Fruit fly (Drosophila melanogaster) whole organism, pupa: Measurements from ENCODE around the gene Sbp2.
A peak's percentile ranks its signal among the peaks of the same experiment; 100 is the strongest.

ENCODE experiments used
- CG10348 ChIP-seq: fragments of 200-800 bp; sonication (Bioruptor generic); IDR thresholded peaks from 2 replicates; pipeline ENCODE4 v1.3.6; 2022; ENCODE audit warnings: missing biosample characterization, missing genetic modification characterization
- CG12605 ChIP-seq: fragments of 200-800 bp; sonication (Bioruptor generic); IDR thresholded peaks from 2 replicates; pipeline ENCODE4 v1.3.6; 2022; ENCODE audit warnings: missing biosample characterization, missing genetic modification characterization
- CG13204 ChIP-seq: fragments of 200-800 bp; sonication (Bioruptor generic); optimal IDR thresholded peaks from 2 replicates; lab custom pipeline; 2018; ENCODE audit warnings: missing biosample characterization, mild to moderate bottlenecking, missing genetic modification characterization, moderate library complexity
- CG14655 ChIP-seq: fragments of 200-800 bp; sonication (Bioruptor generic); optimal IDR thresholded peaks from 3 replicates; lab custom pipeline; 2017; ENCODE audit warnings: mild to moderate bottlenecking, missing biosample characterization, missing genetic modification reagents, missing genetic modification characterization
- CG15710 ChIP-seq: fragments of 200-800 bp; sonication (Bioruptor generic); optimal IDR thresholded peaks from 2 replicates; lab custom pipeline; 2018; ENCODE audit warnings: missing biosample characterization, mild to moderate bottlenecking, missing genetic modification characterization, moderate library complexity
- CG17806 ChIP-seq: fragments of 200-800 bp; sonication (Bioruptor generic); optimal IDR thresholded peaks from 2 replicates; lab custom pipeline; 2018; ENCODE audit warnings: missing biosample characterization, mild to moderate bottlenecking, missing genetic modification characterization, moderate library complexity
- CG32121 ChIP-seq: fragments of 200-800 bp; sonication (Bioruptor generic); IDR thresholded peaks from 2 replicates; pipeline ENCODE4 v1.3.6; 2022; ENCODE audit warnings: missing biosample characterization, missing genetic modification characterization
- CG34367 ChIP-seq: fragments of 200-800 bp; sonication (Bioruptor generic); optimal IDR thresholded peaks from 2 replicates; lab custom pipeline; 2018; ENCODE audit warnings: missing biosample characterization, mild to moderate bottlenecking, missing genetic modification characterization
- CG4496 ChIP-seq: fragments of 200-800 bp; sonication (Bioruptor generic); IDR thresholded peaks from 3 replicates; pipeline ENCODE4 v1.3.6; 2022; ENCODE audit warnings: missing biosample characterization, missing genetic modification characterization
- CG8159 ChIP-seq: fragments of 200-800 bp; sonication (Bioruptor generic); optimal IDR thresholded peaks from 3 replicates; lab custom pipeline; 2018; ENCODE audit warnings: missing biosample characterization, mild to moderate bottlenecking, missing genetic modification characterization, moderate library complexity
- CG8301 ChIP-seq: fragments of 200-800 bp; sonication (Bioruptor generic); optimal IDR thresholded peaks from 2 replicates; lab custom pipeline; 2018; ENCODE audit warnings: missing biosample characterization, mild to moderate bottlenecking, missing genetic modification characterization
- CG9948 ChIP-seq: fragments of 200-800 bp; sonication (Bioruptor generic); optimal IDR thresholded peaks from 2 replicates; lab custom pipeline; 2018; ENCODE audit warnings: missing biosample characterization, mild to moderate bottlenecking, missing genetic modification characterization, moderate library complexity
- D1 ChIP-seq: fragments of 200-800 bp; sonication (Bioruptor generic); optimal IDR thresholded peaks from 2 replicates; lab custom pipeline; 2018; ENCODE audit warnings: missing biosample characterization, mild to moderate bottlenecking, missing genetic modification characterization, moderate library complexity
- EcR ChIP-seq: fragments of 200-800 bp; sonication (Bioruptor generic); optimal IDR thresholded peaks from 3 replicates; lab custom pipeline; 2019; ENCODE audit warnings: missing biosample characterization, missing genetic modification characterization, mild to moderate bottlenecking, moderate library complexity, missing genetic modification reagents
- Ets98B ChIP-seq: fragments of 200-800 bp; sonication (Bioruptor generic); IDR thresholded peaks from 2 replicates; pipeline ENCODE4 v1.3.6; 2022; ENCODE audit warnings: missing biosample characterization, missing genetic modification characterization
- Pif1A ChIP-seq: fragments of 200-800 bp; sonication (Bioruptor generic); optimal IDR thresholded peaks from 3 replicates; lab custom pipeline; 2016; ENCODE audit warnings: missing biosample characterization, missing genetic modification characterization
- Pif1B ChIP-seq: fragments of 200-800 bp; sonication (Bioruptor generic); optimal IDR thresholded peaks from 3 replicates; lab custom pipeline; 2016; ENCODE audit warnings: missing biosample characterization, missing genetic modification characterization
- Snoo ChIP-seq: fragments of 200-800 bp; sonication (Bioruptor generic); optimal IDR thresholded peaks from 3 replicates; lab custom pipeline; 2017; ENCODE audit warnings: missing biosample characterization, mild to moderate bottlenecking, missing genetic modification characterization, inconsistent platforms
- fd96Ca ChIP-seq: fragments of 200-800 bp; sonication (Bioruptor generic); IDR thresholded peaks from 3 replicates; pipeline ENCODE4 v1.3.6; 2022; ENCODE audit warnings: missing biosample characterization, missing genetic modification characterization
- gl ChIP-seq: fragments of 200-800 bp; sonication (Bioruptor generic); optimal IDR thresholded peaks from 2 replicates; lab custom pipeline; 2018; ENCODE audit warnings: missing biosample characterization, mild to moderate bottlenecking, missing genetic modification characterization
- rn ChIP-seq: fragments of 200-800 bp; sonication (Bioruptor generic); IDR thresholded peaks from 2 replicates; pipeline ENCODE4 v1.3.6; 2022; ENCODE audit warnings: missing biosample characterization, missing genetic modification characterization

The Sbp2 gene

dm6 chr3L:8336372-8336771 lies 32.4 kb downstream of the Sbp2 start, which contains the start of gene Cpr66Cb:
Gene Cpr66Cb (plus strand): TSS chr3L:8336672.
- no peak for TF ChIP-seq CG13204 (GFP tag; lab: Kevin White, UChicago)
- TF ChIP-seq CG9948 (tag; lab: Kevin White, UChicago), result no peak
- TF ChIP-seq CG10348, result no peak
- TF ChIP-seq D1, result no peak
- TF ChIP-seq EcR, result no peak
- no peak for TF ChIP-seq Pif1B (GFP tag; lab: Kevin White, UChicago)
- no peak for TF ChIP-seq CG32121 (GFP tag; lab: Robert Waterston, UW)
- no peak for TF ChIP-seq fd96Ca (GFP tag; lab: Robert Waterston, UW)

DNA sequence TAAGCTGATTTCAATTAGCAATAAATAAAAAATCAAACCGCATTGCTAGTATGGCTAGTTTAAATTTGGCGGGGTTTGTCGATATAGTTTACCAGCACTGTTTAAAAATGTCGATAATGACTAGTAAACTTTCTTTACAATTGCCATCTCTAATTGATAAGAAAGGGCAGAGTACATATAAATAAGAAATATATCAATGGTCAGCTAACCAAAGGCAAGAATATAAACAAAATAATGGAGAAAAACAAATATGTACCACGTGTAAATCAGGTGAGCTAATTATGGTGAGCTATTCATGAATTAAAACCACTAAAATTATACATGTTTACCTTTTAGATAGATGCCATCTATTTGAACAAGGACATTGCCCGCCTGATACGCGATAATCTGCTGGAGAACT lies 35.0 kb downstream of the Sbp2 start, which contains the start of gene Pex2:
TSS of gene Pex2 (plus strand) at position 131 of the 400 bp plus-strand sequence.
- TF ChIP-seq CG4496 (GFP tag; lab: Robert Waterston, UW) (0 out of 3 replicates have a peak, but pooled peaks have one; percentile 13), CG34367 (tag; lab: Kevin White, UChicago) (no peak), CG32121 (GFP tag; lab: Robert Waterston, UW) (peak; percentile 18; the same call in 1 of the 2 replicates), CG15710 (no peak), CG8301 (tag; lab: Kevin White, UChicago) (peak; percentile 6), CG8159 (tag; lab: Kevin White, UChicago) (peak; percentile 16), Pif1A (peak; percentile 10), gl (tag; lab: Kevin White, UChicago) (no peak), rn (GFP tag; lab: Robert Waterston, UW) (no peak)

dm6 chr3L:8340264-8341095 lies 36.5 kb downstream of the Sbp2 start, which contains the start of the genes Prim1 and CG7083:
Gene Prim1 (plus strand): TSS chr3L:8340314.
Gene CG7083 (plus strand): TSS chr3L:8340785.
- TF ChIP-seq CG34367 (tag; lab: Kevin White, UChicago), result peak; percentile 49
- TF ChIP-seq Pif1B (GFP tag; lab: Kevin White, UChicago), result no peak
- TF ChIP-seq CG15710, result peak; percentile 44
- peak; percentile 57 for TF ChIP-seq CG8159 (tag; lab: Kevin White, UChicago)
- TF ChIP-seq CG4496 (GFP tag; lab: Robert Waterston, UW), result peak; percentile 44; the same call in 2 of the 3 replicates
- TF ChIP-seq CG8301 (tag; lab: Kevin White, UChicago), result peak; percentile 28
- TF ChIP-seq gl (tag; lab: Kevin White, UChicago), result no peak
- TF ChIP-seq Ets98B, result no peak
- TF ChIP-seq CG17806 (tag; lab: Kevin White, UChicago), result peak; percentile 38
- peak; percentile 68 for TF ChIP-seq Pif1A
- peak; percentile 26 for TF ChIP-seq Snoo (tag; lab: Kevin White, UChicago)

DNA sequence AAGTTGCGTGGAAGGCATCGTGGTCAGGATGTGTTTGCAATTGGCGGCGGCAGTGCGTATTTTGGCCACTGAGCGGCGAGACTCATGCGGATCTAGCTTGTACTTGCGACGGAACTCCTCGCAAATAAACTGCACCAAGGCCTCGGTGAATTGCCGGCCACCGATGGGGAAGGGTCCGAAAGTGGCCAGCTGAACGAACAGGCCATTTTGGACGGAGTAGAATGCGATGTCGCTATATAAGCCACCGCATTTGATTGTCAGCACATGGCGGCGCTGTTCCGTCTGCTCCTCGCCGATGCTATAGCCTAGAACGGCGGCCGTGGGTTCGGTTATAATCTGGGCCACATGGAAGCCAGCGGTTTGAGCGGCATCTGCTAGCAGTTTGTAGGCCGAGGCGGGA lies 41.2 kb downstream of the Sbp2 start:
- TF ChIP-seq Ets98B (no peak), CG10348 (no peak), EcR (no peak), D1 (no peak), CG14655 (GFP tag; lab: Kevin White, UChicago) (no peak), CG9948 (tag; lab: Kevin White, UChicago) (no peak), CG32121 (GFP tag; lab: Robert Waterston, UW) (no peak), fd96Ca (GFP tag; lab: Robert Waterston, UW) (no peak)

DNA sequence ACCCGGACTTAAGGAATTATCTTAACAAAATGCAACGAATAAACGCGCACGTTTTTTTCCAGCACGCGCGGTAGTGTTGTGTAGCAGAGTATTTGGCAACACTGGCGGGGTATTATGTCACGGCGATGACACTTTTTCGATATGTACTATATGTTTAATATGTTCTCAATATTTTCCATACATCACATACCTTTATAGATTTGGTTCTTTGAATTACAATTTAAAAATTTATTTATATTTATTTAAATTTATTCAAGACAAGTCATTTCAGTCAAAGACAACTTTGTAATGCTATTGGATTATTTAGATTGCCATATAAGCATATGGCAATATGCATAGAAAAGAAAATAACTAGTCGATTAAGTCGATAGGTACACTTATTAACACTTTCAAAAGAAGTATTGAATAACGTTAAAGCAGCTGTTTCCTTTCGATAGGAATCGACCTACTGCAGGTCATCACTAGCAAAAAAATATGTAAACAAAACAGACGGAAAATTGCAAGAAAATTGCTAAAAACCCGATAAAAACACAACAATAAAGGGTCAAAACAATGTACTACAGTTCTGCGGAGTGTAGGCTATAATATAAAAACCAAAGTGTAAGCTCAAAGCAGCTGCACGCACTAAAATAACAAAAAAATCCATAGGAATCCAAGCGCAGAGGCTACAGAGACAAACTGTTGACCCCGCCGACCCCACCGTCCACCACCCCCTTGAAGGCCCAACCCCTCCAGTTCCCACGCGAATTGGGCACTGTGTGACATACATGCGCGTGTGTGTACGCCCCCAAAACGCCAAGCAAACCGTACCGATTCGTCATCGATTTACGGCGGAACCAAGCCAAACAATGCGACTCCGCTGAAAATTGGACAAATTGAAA lies 42.4 kb downstream of the Sbp2 start, which contains the start of the genes CG7182 and GAPcenA:
TSS of gene CG7182 (minus strand) at position 283 of the 881 bp plus-strand sequence.
TSS of gene GAPcenA (plus strand) at position 462 of the 881 bp plus-strand sequence.
- TF ChIP-seq CG13204 (GFP tag; lab: Kevin White, UChicago) (no peak), CG4496 (GFP tag; lab: Robert Waterston, UW) (peak; percentile 52; the same call in 1 of the 3 replicates), CG15710 (peak; percentile 80), CG10348 (no peak), CG12605 (GFP tag; lab: Robert Waterston, UW) (no peak), CG34367 (tag; lab: Kevin White, UChicago) (peak; percentile 56), fd96Ca (GFP tag; lab: Robert Waterston, UW) (no peak; the same call in 1 of the 3 replicates), Pif1A (no peak), Pif1B (GFP tag; lab: Kevin White, UChicago) (no peak), EcR (peak; percentile 85), CG8301 (tag; lab: Kevin White, UChicago) (no peak), Snoo (tag; lab: Kevin White, UChicago) (peak; percentile 76), gl (tag; lab: Kevin White, UChicago) (no peak), D1 (no peak), CG32121 (GFP tag; lab: Robert Waterston, UW) (no peak), rn (GFP tag; lab: Robert Waterston, UW) (0 out of 2 replicates have a peak, but pooled peaks have one; percentile 11), CG8159 (tag; lab: Kevin White, UChicago) (peak; percentile 80), CG9948 (tag; lab: Kevin White, UChicago) (peak; percentile 64), CG17806 (tag; lab: Kevin White, UChicago) (peak; percentile 63), Ets98B (peak; percentile 49), CG14655 (GFP tag; lab: Kevin White, UChicago) (no peak)
- TF ChIP-seq, all 21 proteins: peak for 10
